Fruit fly (Drosophila melanogaster) whole organism, embryonic: Measurements from ENCODE around the gene Oatp30B.
A peak's percentile ranks its signal among the peaks of the same experiment; 100 is the strongest.

Experiments used
- Adf1 ChIP-seq: fragments of 200-800 bp; sonication (Bioruptor generic); IDR thresholded peaks from 2 replicates; pipeline ENCODE4 v1.3.6; 2022; ENCODE audit warnings: missing biosample characterization, missing genetic modification characterization
- BEAF-32 ChIP-seq: fragments of 200-800 bp; sonication (Bioruptor generic); optimal IDR thresholded peaks from 3 replicates; lab custom pipeline; 2017; ENCODE audit warnings: missing biosample characterization, missing genetic modification characterization, mild to moderate bottlenecking, moderate library complexity, missing genetic modification reagents
- BtbVII ChIP-seq: fragments of 200-800 bp; sonication (Bioruptor generic); optimal IDR thresholded peaks from 3 replicates; lab custom pipeline; 2017; ENCODE audit warnings: missing biosample characterization, mild to moderate bottlenecking, missing genetic modification characterization
- CG10274 ChIP-seq: fragments of 200-800 bp; sonication (Bioruptor generic); optimal IDR thresholded peaks from 3 replicates; lab custom pipeline; 2017; ENCODE audit warnings: missing biosample characterization, mild to moderate bottlenecking, missing genetic modification characterization
- CG10321 ChIP-seq: fragments of 200-800 bp; sonication (Bioruptor generic); IDR thresholded peaks from 2 replicates; pipeline ENCODE4 v1.3.6; 2022; ENCODE audit warnings: missing biosample characterization, missing genetic modification characterization
- CG10431 ChIP-seq: fragments of 200-800 bp; sonication (Bioruptor generic); optimal IDR thresholded peaks from 3 replicates; lab custom pipeline; 2018; ENCODE audit warnings: missing biosample characterization, mild to moderate bottlenecking, missing genetic modification characterization
- CG14014 ChIP-seq: fragments of 200-800 bp; sonication (Bioruptor generic); IDR thresholded peaks from 2 replicates; pipeline ENCODE4 v1.3.6; 2022; ENCODE audit warnings: missing biosample characterization, missing genetic modification characterization
- CG14050 ChIP-seq: fragments of 200-800 bp; sonication (Bioruptor generic); IDR thresholded peaks from 3 replicates; pipeline ENCODE4 v1.3.6; 2022; ENCODE audit warnings: missing biosample characterization, missing genetic modification characterization
- CG14860 ChIP-seq: fragments of 200-800 bp; sonication (Bioruptor generic); IDR thresholded peaks from 3 replicates; pipeline ENCODE4 v1.3.6; 2022; ENCODE audit warnings: missing biosample characterization, missing genetic modification characterization; ENCODE audit not compliant: partially characterized antibody
- CG15011 ChIP-seq: fragments of 200-800 bp; sonication (Bioruptor generic); optimal IDR thresholded peaks from 3 replicates; lab custom pipeline; 2018; ENCODE audit warnings: missing biosample characterization, mild to moderate bottlenecking, missing genetic modification characterization
- CG1647 ChIP-seq: fragments of 200-800 bp; sonication (Bioruptor generic); optimal IDR thresholded peaks from 3 replicates; lab custom pipeline; 2016; ENCODE audit warnings: missing biosample characterization, missing genetic modification characterization
- CG16779 ChIP-seq: fragments of 200-800 bp; sonication (Bioruptor generic); IDR thresholded peaks from 2 replicates; pipeline ENCODE4 v1.3.6; 2022; ENCODE audit warnings: missing biosample characterization, missing genetic modification characterization
- CG16815 ChIP-seq: fragments of 200-800 bp; sonication (Bioruptor generic); optimal IDR thresholded peaks from 3 replicates; lab custom pipeline; 2017; ENCODE audit warnings: missing biosample characterization, mild to moderate bottlenecking, missing genetic modification characterization
- CG1792 ChIP-seq: fragments of 200-800 bp; sonication (Bioruptor generic); optimal IDR thresholded peaks from 2 replicates; lab custom pipeline; 2016; ENCODE audit warnings: missing biosample characterization, missing genetic modification characterization
- CG18476 ChIP-seq: fragments of 200-800 bp; sonication (Bioruptor generic); optimal IDR thresholded peaks from 2 replicates; lab custom pipeline; 2016; ENCODE audit warnings: missing biosample characterization, mild to moderate bottlenecking, missing genetic modification characterization
- CG2120 ChIP-seq: fragments of 200-800 bp; sonication (Bioruptor generic); optimal IDR thresholded peaks from 3 replicates; lab custom pipeline; 2016; ENCODE audit warnings: missing biosample characterization, missing genetic modification characterization
- CG2678 ChIP-seq: fragments of 200-800 bp; sonication (Bioruptor generic); optimal IDR thresholded peaks from 3 replicates; lab custom pipeline; 2019; ENCODE audit warnings: missing biosample characterization, mild to moderate bottlenecking, missing genetic modification characterization, moderate library complexity
- CG33557 ChIP-seq: fragments of 200-800 bp; sonication (Bioruptor generic); optimal IDR thresholded peaks from 2 replicates; lab custom pipeline; 2019; ENCODE audit warnings: missing biosample characterization, mild to moderate bottlenecking, missing genetic modification characterization, moderate library complexity
- CG6254 ChIP-seq: fragments of 200-800 bp; sonication (Bioruptor generic); optimal IDR thresholded peaks from 3 replicates; lab custom pipeline; 2017; ENCODE audit warnings: mild to moderate bottlenecking, missing biosample characterization, missing genetic modification reagents, missing genetic modification characterization
- CG6654 ChIP-seq: fragments of 200-800 bp; sonication (Bioruptor generic); optimal IDR thresholded peaks from 2 replicates; lab custom pipeline; 2017; ENCODE audit warnings: missing biosample characterization, mild to moderate bottlenecking, missing genetic modification characterization
- CG6689 ChIP-seq: fragments of 200-800 bp; sonication (Bioruptor generic); IDR thresholded peaks from 2 replicates; pipeline ENCODE4 v1.3.6; 2022; ENCODE audit warnings: missing biosample characterization, missing genetic modification characterization
- CG8089 ChIP-seq: fragments of 200-800 bp; sonication (Bioruptor generic); optimal IDR thresholded peaks from 3 replicates; lab custom pipeline; 2016; ENCODE audit warnings: missing biosample characterization, missing genetic modification characterization
- Camta ChIP-seq: fragments of 200-800 bp; sonication (Bioruptor generic); optimal IDR thresholded peaks from 2 replicates; lab custom pipeline; 2016; ENCODE audit warnings: missing biosample characterization, missing genetic modification characterization
- Doc2 ChIP-seq: fragments of 200-800 bp; sonication (Bioruptor generic); IDR thresholded peaks from 2 replicates; pipeline ENCODE4 v1.3.6; 2022; ENCODE audit warnings: missing biosample characterization, missing genetic modification characterization
- E2f2 ChIP-seq: fragments of 200-800 bp; sonication (Bioruptor generic); IDR thresholded peaks from 2 replicates; pipeline ENCODE4 v1.3.6; 2022; ENCODE audit warnings: missing biosample characterization, missing genetic modification characterization
- ERR ChIP-seq: fragments of 200-800 bp; sonication (Bioruptor generic); optimal IDR thresholded peaks from 2 replicates; lab custom pipeline; 2016; ENCODE audit warnings: missing biosample characterization, missing genetic modification characterization
- HLH3B ChIP-seq: fragments of 200-800 bp; sonication (Bioruptor generic); IDR thresholded peaks from 2 replicates; pipeline ENCODE4 v1.3.6; 2022; ENCODE audit warnings: missing biosample characterization, missing genetic modification characterization
- Hey ChIP-seq: fragments of 200-800 bp; sonication (Bioruptor generic); optimal IDR thresholded peaks from 3 replicates; lab custom pipeline; 2018; ENCODE audit warnings: missing biosample characterization, mild to moderate bottlenecking, missing genetic modification characterization
- HmgD ChIP-seq: fragments of 200-800 bp; sonication (Bioruptor generic); optimal IDR thresholded peaks from 3 replicates; lab custom pipeline; 2016; ENCODE audit warnings: missing biosample characterization, missing genetic modification characterization
- Hmr ChIP-seq: fragments of 200-800 bp; sonication (Bioruptor generic); optimal IDR thresholded peaks from 3 replicates; lab custom pipeline; 2017; ENCODE audit warnings: mild to moderate bottlenecking, missing biosample characterization, missing genetic modification reagents, missing genetic modification characterization
- Hmx ChIP-seq: fragments of 200-800 bp; sonication (Bioruptor generic); optimal IDR thresholded peaks from 2 replicates; lab custom pipeline; 2016; ENCODE audit warnings: missing biosample characterization, missing genetic modification characterization
- Med ChIP-seq: fragments of 200-800 bp; sonication (Bioruptor generic); peaks from one replicate; lab custom pipeline; 2016; ENCODE audit warnings: missing biosample characterization, missing genetic modification characterization, mild to moderate bottlenecking, inconsistent platforms, moderate library complexity
- NC2α ChIP-seq: fragments of 200-800 bp; sonication (Bioruptor generic); optimal IDR thresholded peaks from 2 replicates; lab custom pipeline; 2016; ENCODE audit warnings: missing biosample characterization, missing genetic modification characterization
- NC2β ChIP-seq: fragments of 200-800 bp; sonication (Bioruptor generic); optimal IDR thresholded peaks from 2 replicates; lab custom pipeline; 2016; ENCODE audit warnings: missing biosample characterization, missing genetic modification characterization
- Neu2 ChIP-seq: fragments of 200-800 bp; sonication (Bioruptor generic); optimal IDR thresholded peaks from 3 replicates; lab custom pipeline; 2016; ENCODE audit warnings: missing biosample characterization, missing genetic modification characterization, borderline replicate concordance
- Trl ChIP-seq, 3 experiments: fragments of >200 bp in 2 of 3; fragments of 200-800 bp in 1 of 3; sonication (Bioruptor generic) in 1 of 3; optimal IDR thresholded peaks; 2 replicates in 1 of 3; 3 replicates in 2 of 3; lab custom pipeline; 2016 to 2017; ENCODE audit warnings: missing biosample characterization in 1 of 3, missing genetic modification characterization in 1 of 3
- YL-1 ChIP-seq: fragments of 200-800 bp; sonication (Bioruptor generic); optimal IDR thresholded peaks from 3 replicates; lab custom pipeline; 2017; ENCODE audit warnings: missing biosample characterization, mild to moderate bottlenecking, missing genetic modification characterization
- az2 ChIP-seq: fragments of 200-800 bp; sonication (Bioruptor generic); optimal IDR thresholded peaks from 3 replicates; lab custom pipeline; 2016; ENCODE audit warnings: missing biosample characterization, missing genetic modification characterization
- dmrt11E ChIP-seq: fragments of 200-800 bp; sonication (Bioruptor generic); optimal IDR thresholded peaks from 3 replicates; lab custom pipeline; 2018; ENCODE audit warnings: missing biosample characterization, mild to moderate bottlenecking, missing genetic modification characterization, moderate library complexity
- eyg ChIP-seq: fragments of 200-800 bp; sonication (Bioruptor generic); optimal IDR thresholded peaks from 3 replicates; lab custom pipeline; 2016; ENCODE audit warnings: missing biosample characterization, missing genetic modification characterization
- hth ChIP-seq: fragments of >200 bp; optimal IDR thresholded peaks from 2 replicates; lab custom pipeline; 2017; ENCODE audit warnings: inconsistent platforms
- jumu ChIP-seq: fragments of 200-800 bp; sonication (Bioruptor generic); optimal IDR thresholded peaks from 3 replicates; lab custom pipeline; 2016; ENCODE audit warnings: missing biosample characterization, missing genetic modification characterization
- lmd ChIP-seq: fragments of 200-800 bp; sonication (Bioruptor generic); IDR thresholded peaks from 2 replicates; pipeline ENCODE4 v1.3.6; 2022; ENCODE audit warnings: missing biosample characterization, missing genetic modification characterization
- lola ChIP-seq, 3 experiments: fragments of >200 bp in 2 of 3; fragments of 200-800 bp in 1 of 3; sonication (Bioruptor generic) in 1 of 3; optimal IDR thresholded peaks; 2 replicates each; lab custom pipeline; 2017 to 2019; ENCODE audit warnings: missing biosample characterization in 3 of 3, missing genetic modification characterization in 3 of 3, mild to moderate bottlenecking in 1 of 3, moderate library complexity in 1 of 3
- mld ChIP-seq: fragments of 200-800 bp; sonication (Bioruptor generic); IDR thresholded peaks from 3 replicates; pipeline ENCODE4 v1.3.6; 2022; ENCODE audit warnings: missing biosample characterization, missing genetic modification characterization; ENCODE audit not compliant: partially characterized antibody
- nerfin-1 ChIP-seq: fragments of 200-800 bp; sonication (Bioruptor generic); optimal IDR thresholded peaks from 3 replicates; lab custom pipeline; 2019; ENCODE audit warnings: missing biosample characterization, mild to moderate bottlenecking, missing genetic modification characterization, moderate library complexity
- schlank ChIP-seq: fragments of 200-800 bp; sonication (Bioruptor generic); optimal IDR thresholded peaks from 2 replicates; lab custom pipeline; 2018; ENCODE audit warnings: missing biosample characterization, mild to moderate bottlenecking, missing genetic modification characterization
- sens ChIP-seq: fragments of 200-800 bp; sonication (Bioruptor generic); peaks from one replicate; lab custom pipeline; 2016; ENCODE audit warnings: missing biosample characterization, missing genetic modification characterization
- stc ChIP-seq: fragments of 200-800 bp; sonication (Bioruptor generic); IDR thresholded peaks from 2 replicates; pipeline ENCODE4 v1.3.6; 2022; ENCODE audit warnings: missing biosample characterization, missing genetic modification characterization
- stwl ChIP-seq: fragments of 200-800 bp; sonication (Bioruptor generic); optimal IDR thresholded peaks from 3 replicates; lab custom pipeline; 2018; ENCODE audit warnings: missing biosample characterization, mild to moderate bottlenecking, missing genetic modification characterization, moderate library complexity
- trh ChIP-seq: fragments of 200-800 bp; sonication (Bioruptor generic); optimal IDR thresholded peaks from 2 replicates; lab custom pipeline; 2016; ENCODE audit warnings: missing biosample characterization, missing genetic modification characterization
- vfl ChIP-seq: fragments of 200-800 bp; sonication (Bioruptor generic); optimal IDR thresholded peaks from 2 replicates; lab custom pipeline; 2016; ENCODE audit warnings: missing biosample characterization, missing genetic modification characterization

Gene Oatp30B

dm6 chr2L:9509653-9510052 is 11.4 kb upstream of the Oatp30B start (continued):
- TF ChIP-seq ERR (GFP tag; lab: Kevin White, UChicago) (no peak), hth (lab: Kevin White, UChicago) (no peak), mld (GFP tag; lab: Robert Waterston, UW) (no peak), Hmx (GFP tag; lab: Kevin White, UChicago) (no peak), Doc2 (GFP tag; lab: Robert Waterston, UW) (no peak), nerfin-1 (no peak), CG16779 (no peak), HLH3B (no peak; the same call in 1 of the 2 replicates), CG6654 (GFP tag; lab: Kevin White, UChicago) (no peak), Camta (GFP tag; lab: Kevin White, UChicago) (no peak), trh (GFP tag; lab: Kevin White, UChicago) (no peak), CG16815 (GFP tag; lab: Kevin White, UChicago) (no peak), BEAF-32 (no peak), CG8089 (GFP tag; lab: Kevin White, UChicago) (no peak), Neu2 (no peak), YL-1 (no peak), CG1647 (GFP tag; lab: Kevin White, UChicago) (no peak), CG14860 (GFP tag; lab: Robert Waterston, UW) (no peak), HmgD (GFP tag; lab: Kevin White, UChicago) (no peak), lmd (GFP tag; lab: Robert Waterston, UW) (no peak), dmrt11E (no peak), CG1792 (GFP tag; lab: Kevin White, UChicago) (no peak), Hmr (peak; percentile 68), stc (GFP tag; lab: Robert Waterston, UW) (no peak), eyg (GFP tag; lab: Kevin White, UChicago) (peak; percentile 33), stwl (tag; lab: Kevin White, UChicago) (no peak), CG14014 (no peak; the same call in 1 of the 2 replicates), BtbVII (GFP tag; lab: Kevin White, UChicago) (peak; percentile 65), CG10274 (GFP tag; lab: Kevin White, UChicago) (no peak), az2 (no peak), CG18476 (GFP tag; lab: Kevin White, UChicago) (no peak), sens (peak; percentile 73), E2f2 (GFP tag; lab: Robert Waterston, UW) (peak; percentile 35), CG2678 (tag; lab: Kevin White, UChicago) (peak; percentile 54), vfl (no peak), CG6254 (GFP tag; lab: Kevin White, UChicago) (no peak), lola (GFP tag; optimal IDR thresholded peaks at IDR 0.05; lab: Kevin White, UChicago) (no peak), CG10431 (no peak), CG2120 (GFP tag; lab: Kevin White, UChicago) (peak; percentile 47), Trl (optimal IDR thresholded peaks at IDR 0.05; lab: Kevin White, UChicago) (no peak), Trl (GFP tag; optimal IDR thresholded peaks at IDR 0.05; lab: Kevin White, UChicago) (peak; percentile 25), CG14050 (GFP tag; lab: Robert Waterston, UW) (no peak), CG33557 (GFP tag; lab: Kevin White, UChicago) (no peak), CG15011 (GFP tag; lab: Kevin White, UChicago) (peak; percentile 46), Adf1 (GFP tag; lab: Robert Waterston, UW) (no peak; the same call in 1 of the 2 replicates), CG6689 (no peak), NC2β (no peak), schlank (peak; percentile 19), Hey (tag; lab: Kevin White, UChicago) (no peak), CG10321 (GFP tag; lab: Robert Waterston, UW) (no peak), jumu (GFP tag; lab: Kevin White, UChicago) (no peak), Med (GFP tag; lab: Kevin White, UChicago) (peak; percentile 90), NC2α (GFP tag; lab: Kevin White, UChicago) (no peak)
